Fruit fly (Drosophila melanogaster): ENCODE data around the gene CG11052.

- TF ChIP-seq CG4318 (GFP tag; optimal IDR thresholded peaks at IDR 0.05) (peak; percentile 52), Eip75B (GFP tag; optimal IDR thresholded peaks at IDR 0.05) (no peak), Met (GFP tag; optimal IDR thresholded peaks at IDR 0.05) (peak; percentile 35), OdsH (GFP tag; optimal IDR thresholded peaks at IDR 0.05) (peak; percentile 6), Smox (GFP tag; optimal IDR thresholded peaks at IDR 0.05) (peak; percentile 38), acj6 (GFP tag; optimal IDR thresholded peaks at IDR 0.05) (peak; percentile 5), cyc (GFP tag; optimal IDR thresholded peaks at IDR 0.05) (peak; percentile 6), CG32006 (GFP tag; optimal IDR thresholded peaks at IDR 0.05) (peak; percentile 67), CG3032 (tag; optimal IDR thresholded peaks at IDR 0.05) (no peak), CG9139 (GFP tag; optimal IDR thresholded peaks at IDR 0.05) (no peak)
These were observed 41.8 kb downstream of the CG11052 start, which contains the start of gene dsx for dm6 chr3R:7967347-7967746.

Data from whole organism, prepupa.